Worm (Caenorhabditis elegans): ENCODE data around the gene F32D8.15.

DNA sequence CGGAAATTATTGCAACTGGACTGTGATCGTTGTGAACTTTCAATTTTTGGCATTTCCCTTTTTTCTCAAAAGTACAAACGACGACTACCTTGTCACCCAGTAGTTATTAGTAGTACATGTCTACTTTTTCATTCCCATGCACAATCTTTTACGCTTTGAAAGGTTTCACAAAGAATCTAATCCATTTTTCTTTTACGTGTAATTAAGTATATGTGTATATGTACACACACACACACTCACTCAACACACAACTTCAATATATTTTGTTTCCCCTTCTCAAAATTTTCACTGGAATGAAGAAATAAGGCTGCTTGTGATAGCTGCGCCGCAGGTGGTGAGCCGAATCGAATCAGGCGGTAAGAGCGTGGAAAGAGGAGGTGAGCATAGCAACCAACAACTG, 20.9 kb downstream of the F32D8.15 start, which contains the start of gene F58B4.6:
- TF ChIP-seq let-526 (GFP tag; IDR thresholded peaks at IDR 0.05) (no peak), mes-4 (tag; optimal IDR thresholded peaks at IDR 0.05) (no peak), xnd-1 (tag; optimal IDR thresholded peaks at IDR 0.05) (no peak), dox-1 (GFP tag; IDR thresholded peaks at IDR 0.05) (no peak), F55B11.4 (tag; optimal IDR thresholded peaks at IDR 0.05; ENCODE audit: borderline replicate concordance, insufficient read depth) (no peak), lin-35 (GFP tag; optimal IDR thresholded peaks at IDR 0.05) (no peak), rec-8 (tag; optimal IDR thresholded peaks at IDR 0.05) (no peak), F37B4.10 (GFP tag; IDR thresholded peaks at IDR 0.05) (no peak), snpc-4 (GFP tag; optimal IDR thresholded peaks at IDR 0.05) (no peak), snpc-4 (tag; optimal IDR thresholded peaks at IDR 0.05) (no peak), gei-17 (GFP tag; optimal IDR thresholded peaks at IDR 0.05) (no peak), lin-26 (GFP tag; IDR thresholded peaks at IDR 0.05) (no peak), nhr-179 (tag; optimal IDR thresholded peaks at IDR 0.05) (no peak), ceh-91 (GFP tag; IDR thresholded peaks at IDR 0.05) (no peak), unc-62 (GFP tag; optimal IDR thresholded peaks at IDR 0.05) (no peak)

Measured in whole organism, young adult.